Worm (Caenorhabditis elegans): ENCODE data around the gene T28A8.4.

Gene T28A8.4

DNA sequence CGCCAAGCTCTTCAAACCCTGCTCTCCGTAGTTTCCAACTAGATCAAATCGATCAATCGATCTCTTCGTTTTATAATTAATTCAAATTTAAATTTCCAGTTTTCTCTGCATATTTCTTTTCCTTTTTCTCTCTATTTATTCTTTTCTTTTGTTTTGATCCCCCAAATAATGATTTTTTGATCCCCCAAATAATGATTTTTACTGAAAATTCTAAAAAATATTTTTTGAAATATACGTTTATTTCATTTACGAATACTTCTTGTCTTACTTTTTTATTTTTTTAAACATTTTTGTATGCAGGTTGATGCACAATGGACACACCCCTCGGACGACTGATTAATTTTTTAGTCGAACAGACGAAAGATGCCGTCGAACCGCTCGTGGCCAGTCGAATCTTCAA lies at the start of gene T28A8.4:
Gene T28A8.4, plus strand, starts transcription at position 301 of the 400 bp plus-strand sequence.
- TF ChIP-seq ceh-16 (tag; optimal IDR thresholded peaks at IDR 0.05) = no peak
- no peak for TF ChIP-seq unc-62 (GFP tag; optimal IDR thresholded peaks at IDR 0.05)
- TF ChIP-seq sea-2 (GFP tag; optimal IDR thresholded peaks at IDR 0.05) = no peak
- TF ChIP-seq nhr-28 (tag; optimal IDR thresholded peaks at IDR 0.05) = no peak
- TF ChIP-seq lsy-12 (tag; optimal IDR thresholded peaks at IDR 0.05) = no peak
- TF ChIP-seq elt-2 (tag; optimal IDR thresholded peaks at IDR 0.05) = no peak
- TF ChIP-seq unc-39 (tag; optimal IDR thresholded peaks at IDR 0.05) = no peak
- no peak for TF ChIP-seq fkh-10 (GFP tag; optimal IDR thresholded peaks at IDR 0.05)
- no peak for TF ChIP-seq fos-1 (tag; optimal IDR thresholded peaks at IDR 0.05)

- no peak for TF ChIP-seq fkh-10 (GFP tag; optimal IDR thresholded peaks at IDR 0.05)
- TF ChIP-seq ztf-4 (tag; optimal IDR thresholded peaks at IDR 0.05) = no peak
- TF ChIP-seq unc-62 (GFP tag; optimal IDR thresholded peaks at IDR 0.05) = no peak
These were observed 48.3 kb upstream of the T28A8.4 start, which contains the start of gene cua-1 for ce11 chrIII:13455207-13455606. TSS of gene cua-1 (minus strand) at chrIII:13455307.

- TF ChIP-seq pha-4 (tag; optimal IDR thresholded peaks at IDR 0.05) (peak; percentile 47), lin-39 (tag; optimal IDR thresholded peaks at IDR 0.05) (peak; percentile 0), elt-3 (tag; optimal IDR thresholded peaks at IDR 0.05) (no peak), ztf-11 (tag; optimal IDR thresholded peaks at IDR 0.05) (no peak), fos-1 (tag; optimal IDR thresholded peaks at IDR 0.05) (no peak), lin-15B (tag; optimal IDR thresholded peaks at IDR 0.05) (peak; percentile 47), fkh-10 (GFP tag; optimal IDR thresholded peaks at IDR 0.05) (peak; percentile 34), lsy-12 (tag; optimal IDR thresholded peaks at IDR 0.05) (no peak), egl-5 (tag; optimal IDR thresholded peaks at IDR 0.05) (no peak), hmg-11 (tag; optimal IDR thresholded peaks at IDR 0.05) (peak; percentile 3), nfya-1 (tag; optimal IDR thresholded peaks at IDR 0.05; ENCODE audit: insufficient read depth) (peak; percentile 51)
These were observed 47.7 kb upstream of the T28A8.4 start for ce11 chrIII:13455816-13456215.

DNA sequence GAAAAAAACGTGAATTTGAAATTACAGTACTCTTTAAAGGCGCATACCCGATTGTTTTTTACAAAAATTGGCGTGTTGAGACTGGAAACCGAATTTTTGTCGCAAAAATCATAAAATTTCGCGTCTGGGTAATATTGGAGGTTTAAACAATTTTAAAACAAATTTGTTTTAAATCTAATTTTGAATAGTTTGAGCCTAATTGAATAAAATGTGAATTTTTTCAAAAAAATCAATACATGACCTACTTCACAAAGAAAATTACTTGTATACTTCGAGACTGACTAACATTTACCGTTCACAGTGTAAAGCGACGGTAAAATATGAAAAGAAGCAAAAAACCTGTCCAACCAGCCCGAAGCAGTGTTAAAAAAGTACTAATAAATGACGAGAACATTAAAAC lies 46.2 kb upstream of the T28A8.4 start:
- no peak for TF ChIP-seq jun-1 (tag; optimal IDR thresholded peaks at IDR 0.05)
- TF ChIP-seq nhr-12 (tag; optimal IDR thresholded peaks at IDR 0.05) = no peak
- no peak for TF ChIP-seq lin-15B (tag; optimal IDR thresholded peaks at IDR 0.05)
- TF ChIP-seq tbx-2 (tag; optimal IDR thresholded peaks at IDR 0.05) = no peak
- no peak for TF ChIP-seq unc-39 (tag; optimal IDR thresholded peaks at IDR 0.05)
- no peak for TF ChIP-seq aly-2 (tag; optimal IDR thresholded peaks at IDR 0.05)
- no peak for TF ChIP-seq snpc-4 (tag; optimal IDR thresholded peaks at IDR 0.05)
- TF ChIP-seq fkh-10 (GFP tag; optimal IDR thresholded peaks at IDR 0.05) = no peak
- TF ChIP-seq nhr-23 (tag; optimal IDR thresholded peaks at IDR 0.05) = peak; percentile 5
- TF ChIP-seq skn-1 (tag; optimal IDR thresholded peaks at IDR 0.05) = no peak
- TF ChIP-seq nhr-237 (tag; optimal IDR thresholded peaks at IDR 0.05) = no peak
- peak; percentile 7 for TF ChIP-seq ama-1 (optimal IDR thresholded peaks at IDR 0.05)
- no peak for TF ChIP-seq fos-1 (tag; optimal IDR thresholded peaks at IDR 0.05)
- no peak for TF ChIP-seq elt-3 (tag; optimal IDR thresholded peaks at IDR 0.05)
- TF ChIP-seq mml-1 (tag; optimal IDR thresholded peaks at IDR 0.05) = no peak
- no peak for TF ChIP-seq lsy-12 (tag; optimal IDR thresholded peaks at IDR 0.05)
- TF ChIP-seq ceh-28 (tag; optimal IDR thresholded peaks at IDR 0.05) = peak; percentile 58
- no peak for TF ChIP-seq eor-1 (tag; optimal IDR thresholded peaks at IDR 0.05)
- no peak for TF ChIP-seq R02D3.7 (tag; optimal IDR thresholded peaks at IDR 0.05)
- no peak for TF ChIP-seq sea-2 (GFP tag; optimal IDR thresholded peaks at IDR 0.05)
- TF ChIP-seq elt-1 (tag; optimal IDR thresholded peaks at IDR 0.05) = no peak
- TF ChIP-seq nhr-25 (tag; optimal IDR thresholded peaks at IDR 0.05) = no peak

DNA sequence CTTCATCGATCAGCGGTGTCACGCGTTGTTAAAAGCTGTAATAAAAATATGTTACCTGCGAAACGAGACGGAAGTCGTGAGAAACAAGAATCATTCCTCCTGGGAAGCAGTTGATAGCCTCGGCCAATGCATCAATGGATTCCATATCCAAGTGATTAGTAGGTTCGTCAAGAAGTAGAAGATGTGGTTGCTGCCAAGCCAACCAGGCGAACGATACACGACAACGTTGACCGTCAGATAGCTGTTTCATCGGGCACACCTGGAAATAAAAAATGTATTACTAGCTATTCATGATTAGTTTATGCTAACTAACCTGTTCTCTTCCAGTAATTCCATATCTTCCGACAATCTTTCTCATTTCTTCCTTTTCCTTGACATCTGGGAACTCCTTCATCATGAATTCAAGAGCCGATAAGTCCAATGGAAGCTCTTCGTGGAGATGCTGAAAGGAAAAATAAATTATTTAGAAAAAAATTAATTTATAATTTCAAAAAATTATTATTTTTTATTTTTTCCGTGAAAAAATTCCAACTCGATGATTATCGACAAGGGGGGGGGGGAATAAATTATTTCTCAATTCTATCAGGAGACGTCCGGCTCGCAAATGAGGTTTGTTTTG lies 44.4 kb upstream of the T28A8.4 start, which contains the start of gene tag-164:
Gene tag-164, plus strand, starts transcription at position 569 of the 619 bp plus-strand sequence.
- TF ChIP-seq R02D3.7 (tag; optimal IDR thresholded peaks at IDR 0.05) (no peak), ceh-82 (tag; optimal IDR thresholded peaks at IDR 0.05) (no peak), pqm-1 (tag; optimal IDR thresholded peaks at IDR 0.05) (no peak)

Measured in whole organism, L3 larva.